Fruit fly (Drosophila melanogaster): ENCODE data around the gene UK114.
A peak's percentile ranks its signal among the peaks of the same experiment; 100 is the strongest.

UK114 gene

DNA sequence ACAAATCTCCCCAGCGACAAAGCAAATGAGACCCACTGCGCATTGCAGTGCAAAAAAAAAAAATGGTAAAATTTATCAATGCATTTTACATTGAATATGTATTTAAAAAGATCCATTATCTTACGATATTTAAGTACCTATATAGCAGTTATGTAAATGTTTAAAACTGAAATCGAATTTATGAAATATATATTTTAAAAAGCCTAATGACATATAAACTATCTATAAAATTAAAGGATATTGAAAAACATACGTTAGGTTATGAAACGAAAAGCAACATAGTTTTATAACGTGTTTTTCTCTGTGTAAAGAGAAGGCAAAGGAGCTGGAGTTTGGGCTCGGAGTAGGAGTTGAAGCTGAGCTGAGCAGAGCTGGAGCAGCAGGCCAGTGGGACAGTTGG, 29.5 kb upstream of the UK114 start (continued):
- peak; percentile 42 for TF ChIP-seq CG3032 (tag; optimal IDR thresholded peaks at IDR 0.05)
- TF ChIP-seq CG15336 (GFP tag; IDR thresholded peaks at IDR 0.05), result peak; percentile 77
- TF ChIP-seq CG16779 (tag; optimal IDR thresholded peaks at IDR 0.05), result no peak
- TF ChIP-seq Sox15 (GFP tag; optimal IDR thresholded peaks at IDR 0.05), result no peak
- no peak for TF ChIP-seq Gug (GFP tag; IDR thresholded peaks at IDR 0.05)
- peak; percentile 8 for TF ChIP-seq Hr39 (GFP tag; optimal IDR thresholded peaks at IDR 0.05)
- peak; percentile 65 for TF ChIP-seq Smox (GFP tag; optimal IDR thresholded peaks at IDR 0.05)
- peak; percentile 70 for TF ChIP-seq CG3919 (GFP tag; optimal IDR thresholded peaks at IDR 0.05)
- TF ChIP-seq CG1621 (tag; optimal IDR thresholded peaks at IDR 0.05), result no peak
- TF ChIP-seq CG8632 (GFP tag; optimal IDR thresholded peaks at IDR 0.05), result peak; percentile 54
- peak; percentile 36 for TF ChIP-seq CG6808 (GFP tag; optimal IDR thresholded peaks at IDR 0.05)
- TF ChIP-seq pdm3 (GFP tag; optimal IDR thresholded peaks at IDR 0.05), result peak; percentile 62

DNA sequence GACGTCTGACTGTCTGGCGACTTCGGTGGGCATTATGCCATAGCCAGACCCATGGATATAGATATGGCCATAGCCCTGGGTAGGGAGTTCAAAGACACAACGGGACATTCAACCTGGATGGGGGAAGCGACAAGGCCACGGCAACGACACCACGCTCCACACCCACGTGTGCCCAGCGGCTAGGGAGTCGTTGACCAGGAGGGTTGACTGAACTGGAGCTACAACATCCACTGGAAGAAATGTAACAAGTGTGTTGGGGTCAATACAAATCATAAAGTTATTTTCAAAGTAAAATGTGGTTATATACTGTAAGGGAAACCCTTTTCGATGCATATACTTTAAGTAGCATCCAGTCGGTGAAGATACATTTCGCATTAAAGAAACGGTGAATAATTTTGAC, 26.9 kb upstream of the UK114 start:
- TF ChIP-seq achi (GFP tag; optimal IDR thresholded peaks at IDR 0.05) (no peak), svp (GFP tag) (peak; percentile 23)

- TF ChIP-seq net (GFP tag; optimal IDR thresholded peaks at IDR 0.05) (no peak), CG10669 (GFP tag; optimal IDR thresholded peaks at IDR 0.05) (no peak), Lpt (GFP tag; optimal IDR thresholded peaks at IDR 0.05) (no peak), CG32006 (GFP tag; optimal IDR thresholded peaks at IDR 0.05) (no peak), Gug (GFP tag; IDR thresholded peaks at IDR 0.05) (no peak), CG11294 (GFP tag; IDR thresholded peaks at IDR 0.05) (no peak), Smox (GFP tag; optimal IDR thresholded peaks at IDR 0.05) (no peak), Hr38 (GFP tag; optimal IDR thresholded peaks at IDR 0.05) (no peak)
Measured at dm6 chr2L:15297508-15297907, 22.6 kb upstream of the UK114 start, which contains the start of gene CG15262. TSS of gene CG15262 (plus strand) at chr2L:15297808.

dm6 chr2L:15292139-15292538, 17.2 kb upstream of the UK114 start, which contains the start of gene CG15260:
TSS of gene CG15260 (minus strand) at chr2L:15292239.
- TF ChIP-seq CG6276 (GFP tag; optimal IDR thresholded peaks at IDR 0.05), result no peak

DNA sequence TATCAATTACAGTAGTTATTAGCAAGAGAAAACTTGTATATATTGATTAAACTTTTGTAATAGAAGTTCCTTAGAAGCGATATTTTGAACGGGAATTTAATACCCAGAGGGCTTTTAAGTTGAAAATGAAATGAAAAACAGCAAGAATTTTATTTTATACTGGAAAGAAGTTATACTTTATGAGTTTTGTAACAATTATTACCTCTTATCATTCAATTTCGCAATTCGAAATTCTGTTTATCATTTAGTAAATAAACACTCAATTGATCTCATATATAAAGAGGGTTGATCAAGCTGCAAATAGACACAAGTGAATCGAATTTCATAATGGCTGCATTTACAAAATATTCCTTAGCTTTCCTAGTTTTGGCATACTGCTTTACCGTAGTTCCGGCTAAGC, 9.8 kb upstream of the UK114 start, which contains the start of gene CG15263:
Gene CG15263 (plus strand): TSS at position 301 of the 400 bp plus-strand sequence.
- TF ChIP-seq CG34406 (GFP tag; optimal IDR thresholded peaks at IDR 0.05) (no peak), CG32006 (GFP tag; optimal IDR thresholded peaks at IDR 0.05) (no peak), dac (GFP tag; optimal IDR thresholded peaks at IDR 0.05) (no peak), spab (GFP tag; optimal IDR thresholded peaks at IDR 0.05) (no peak), Hr4 (GFP tag; optimal IDR thresholded peaks at IDR 0.05) (no peak), CG15336 (GFP tag; IDR thresholded peaks at IDR 0.05) (no peak), CG11762 (GFP tag; optimal IDR thresholded peaks at IDR 0.05; ENCODE audit: insufficient read depth) (no peak), lz (GFP tag; optimal IDR thresholded peaks at IDR 0.05) (no peak), CG16779 (tag; optimal IDR thresholded peaks at IDR 0.05) (no peak), CG8119 (GFP tag; IDR thresholded peaks at IDR 0.05) (no peak), CG8319 (GFP tag; optimal IDR thresholded peaks at IDR 0.05) (no peak), eg (GFP tag; IDR thresholded peaks at IDR 0.05) (no peak), Blimp-1 (GFP tag; optimal IDR thresholded peaks at IDR 0.05) (no peak)

DNA sequence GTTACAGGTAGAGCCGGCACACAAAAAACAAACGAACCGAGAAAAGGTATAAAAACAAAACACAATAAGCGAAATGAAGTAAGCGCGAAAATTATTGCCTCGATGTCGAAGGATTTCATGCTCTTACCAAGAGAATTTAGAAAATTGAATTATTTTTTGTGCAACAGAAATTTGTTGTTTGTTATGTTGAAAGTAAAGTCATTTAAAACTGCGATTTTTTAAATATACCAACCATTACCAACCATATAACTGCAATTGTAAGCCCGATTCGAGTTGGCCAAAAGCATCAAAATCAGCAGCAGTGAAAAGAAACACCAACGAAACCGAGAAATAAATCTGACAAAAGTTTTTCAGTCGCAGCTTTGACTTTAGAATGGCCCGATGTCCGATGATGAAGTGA, 6.1 kb upstream of the UK114 start:
- TF ChIP-seq CG9139 (GFP tag; optimal IDR thresholded peaks at IDR 0.05) (no peak), CG34406 (GFP tag; optimal IDR thresholded peaks at IDR 0.05) (peak; percentile 20), dsx (GFP tag; optimal IDR thresholded peaks at IDR 0.05; ENCODE audit: poor library complexity, severe bottlenecking) (no peak), Smox (GFP tag; optimal IDR thresholded peaks at IDR 0.05) (peak; percentile 17), CG6792 (GFP tag; optimal IDR thresholded peaks at IDR 0.05) (peak; percentile 23), Blimp-1 (GFP tag; optimal IDR thresholded peaks at IDR 0.05) (peak; percentile 22), acj6 (GFP tag; optimal IDR thresholded peaks at IDR 0.05) (peak; percentile 6), Eip75B (GFP tag; optimal IDR thresholded peaks at IDR 0.05) (peak; percentile 11), cyc (GFP tag; optimal IDR thresholded peaks at IDR 0.05) (peak; percentile 27), Ets21C (GFP tag; optimal IDR thresholded peaks at IDR 0.05) (peak; percentile 33), Sox102F (GFP tag; optimal IDR thresholded peaks at IDR 0.05) (peak; percentile 54), CG3032 (tag; optimal IDR thresholded peaks at IDR 0.05) (no peak), salr (GFP tag; optimal IDR thresholded peaks at IDR 0.05) (no peak), Met (GFP tag; optimal IDR thresholded peaks at IDR 0.05) (peak; percentile 59), CG6276 (GFP tag; optimal IDR thresholded peaks at IDR 0.05) (no peak), ss (GFP tag; optimal IDR thresholded peaks at IDR 0.05) (no peak), spab (GFP tag; optimal IDR thresholded peaks at IDR 0.05) (no peak), lz (GFP tag; optimal IDR thresholded peaks at IDR 0.05) (peak; percentile 63), Eip93F (GFP tag; optimal IDR thresholded peaks at IDR 0.05) (peak; percentile 25)

Data from whole organism, prepupa.